Fruit fly (Drosophila melanogaster) whole organism, embryonic: ENCODE data around the gene Bmcp.
A peak's percentile ranks its signal among the peaks of the same experiment; 100 is the strongest.

ENCODE experiments used
- Abd-B ChIP-seq: fragments of 200-800 bp; sonication (Bioruptor generic); optimal IDR thresholded peaks from 2 replicates; lab custom pipeline; 2018; ENCODE audit warnings: missing biosample characterization, mild to moderate bottlenecking, missing genetic modification characterization, moderate library complexity
- Asciz ChIP-seq: fragments of 200-800 bp; sonication (Bioruptor generic); optimal IDR thresholded peaks from 2 replicates; lab custom pipeline; 2017; ENCODE audit warnings: missing biosample characterization, mild to moderate bottlenecking, missing genetic modification characterization, missing genetic modification reagents
- Bgb ChIP-seq: fragments of 200-800 bp; sonication (Bioruptor generic); IDR thresholded peaks from 2 replicates; pipeline ENCODE4 v1.3.6; 2022; ENCODE audit warnings: missing biosample characterization, missing genetic modification characterization; ENCODE audit not compliant: partially characterized antibody
- CG10321 ChIP-seq: fragments of 200-800 bp; sonication (Bioruptor generic); IDR thresholded peaks from 2 replicates; pipeline ENCODE4 v1.3.6; 2022; ENCODE audit warnings: missing biosample characterization, missing genetic modification characterization
- CG10543 ChIP-seq: fragments of 200-800 bp; sonication (Bioruptor generic); optimal IDR thresholded peaks from 3 replicates; lab custom pipeline; 2017; ENCODE audit warnings: missing biosample characterization, mild to moderate bottlenecking, missing genetic modification characterization, moderate library complexity
- CG11398 ChIP-seq: fragments of 200-800 bp; sonication (Bioruptor generic); optimal IDR thresholded peaks from 2 replicates; lab custom pipeline; 2016; ENCODE audit warnings: missing biosample characterization, missing genetic modification characterization
- CG11456 ChIP-seq: fragments of 200-800 bp; sonication (Bioruptor generic); IDR thresholded peaks from 3 replicates; pipeline ENCODE4 v1.3.6; 2022; ENCODE audit warnings: missing biosample characterization, missing genetic modification characterization
- CG11723 ChIP-seq: fragments of 200-800 bp; sonication (Bioruptor generic); optimal IDR thresholded peaks from 2 replicates; lab custom pipeline; 2017; ENCODE audit warnings: missing biosample characterization, mild to moderate bottlenecking, missing genetic modification characterization
- CG12155 ChIP-seq: fragments of 200-800 bp; sonication (Bioruptor generic); optimal IDR thresholded peaks from 3 replicates; lab custom pipeline; 2016; ENCODE audit warnings: missing biosample characterization, missing genetic modification characterization
- CG13287 ChIP-seq: fragments of 200-800 bp; sonication (Bioruptor generic); IDR thresholded peaks from 2 replicates; pipeline ENCODE4 v1.3.6; 2022; ENCODE audit warnings: missing biosample characterization, missing genetic modification characterization; ENCODE audit not compliant: partially characterized antibody
- CG14441 ChIP-seq: fragments of 200-800 bp; sonication (Bioruptor generic); IDR thresholded peaks from 2 replicates; pipeline ENCODE4 v1.3.6; 2022; ENCODE audit warnings: missing biosample characterization, missing genetic modification characterization
- CG16815 ChIP-seq: fragments of 200-800 bp; sonication (Bioruptor generic); optimal IDR thresholded peaks from 3 replicates; lab custom pipeline; 2017; ENCODE audit warnings: missing biosample characterization, mild to moderate bottlenecking, missing genetic modification characterization
- CG18764 ChIP-seq: fragments of 200-800 bp; sonication (Bioruptor generic); optimal IDR thresholded peaks from 3 replicates; lab custom pipeline; 2016; ENCODE audit warnings: missing biosample characterization, missing genetic modification characterization
- CG2116 ChIP-seq: fragments of 200-800 bp; sonication (Bioruptor generic); optimal IDR thresholded peaks from 3 replicates; lab custom pipeline; 2018; ENCODE audit warnings: missing biosample characterization, mild to moderate bottlenecking, missing genetic modification characterization
- CG30431 ChIP-seq: fragments of 200-800 bp; sonication (Bioruptor generic); optimal IDR thresholded peaks from 2 replicates; lab custom pipeline; 2017; ENCODE audit warnings: missing biosample characterization, missing genetic modification characterization
- CG32532 ChIP-seq: fragments of 200-800 bp; sonication (Bioruptor generic); IDR thresholded peaks from 2 replicates; pipeline ENCODE4 v1.3.6; 2022; ENCODE audit warnings: missing biosample characterization, missing genetic modification characterization
- CG32772 ChIP-seq: fragments of 200-800 bp; sonication (Bioruptor generic); IDR thresholded peaks from 2 replicates; pipeline ENCODE4 v1.3.6; 2022; ENCODE audit warnings: missing biosample characterization, missing genetic modification characterization
- CG34224 ChIP-seq: fragments of 200-800 bp; sonication (Bioruptor generic); IDR thresholded peaks from 3 replicates; pipeline ENCODE4 v1.3.6; 2022; ENCODE audit warnings: missing biosample characterization, missing genetic modification characterization; ENCODE audit not compliant: partially characterized antibody
- CG3726 ChIP-seq: fragments of 200-800 bp; sonication (Bioruptor generic); IDR thresholded peaks from 3 replicates; pipeline ENCODE4, ENCODE4 v1.3.6; 2022; ENCODE audit warnings: missing biosample characterization, missing genetic modification characterization
- CG3838 ChIP-seq: fragments of 200-800 bp; sonication (Bioruptor generic); optimal IDR thresholded peaks from 3 replicates; lab custom pipeline; 2016; ENCODE audit warnings: missing biosample characterization, missing genetic modification characterization
- CG5245 ChIP-seq: fragments of 200-800 bp; sonication (Bioruptor generic); optimal IDR thresholded peaks from 3 replicates; lab custom pipeline; 2016; ENCODE audit warnings: missing biosample characterization, missing genetic modification characterization
- CG6689 ChIP-seq: fragments of 200-800 bp; sonication (Bioruptor generic); IDR thresholded peaks from 2 replicates; pipeline ENCODE4 v1.3.6; 2022; ENCODE audit warnings: missing biosample characterization, missing genetic modification characterization
- CG8765 ChIP-seq: fragments of 200-800 bp; sonication (Bioruptor generic); IDR thresholded peaks from 2 replicates; pipeline ENCODE4 v1.3.6; 2022; ENCODE audit warnings: missing biosample characterization, missing genetic modification characterization
- CG9215 ChIP-seq: fragments of 200-800 bp; sonication (Bioruptor generic); IDR thresholded peaks from 2 replicates; pipeline ENCODE4 v1.3.6; 2022; ENCODE audit warnings: missing biosample characterization, missing genetic modification characterization
- CHES-1-like ChIP-seq: fragments of 200-800 bp; sonication (Bioruptor generic); optimal IDR thresholded peaks from 2 replicates; lab custom pipeline; 2016; ENCODE audit warnings: missing biosample characterization, missing genetic modification characterization
- CkIIα-i1 ChIP-seq: fragments of 200-800 bp; sonication (Bioruptor generic); IDR thresholded peaks from 2 replicates; pipeline ENCODE4 v1.3.6; 2022; ENCODE audit warnings: missing biosample characterization, missing genetic modification characterization
- D19A ChIP-seq: fragments of 200-800 bp; optimal IDR thresholded peaks from 3 replicates; lab custom pipeline; 2019; ENCODE audit warnings: missing biosample characterization, mild to moderate bottlenecking, missing genetic modification characterization, moderate library complexity
- Dbx ChIP-seq: fragments of 200-800 bp; sonication (Bioruptor generic); IDR thresholded peaks from 3 replicates; pipeline ENCODE4 v1.3.6; 2022; ENCODE audit warnings: missing biosample characterization, missing genetic modification characterization
- Deaf1 ChIP-seq: fragments of 200-800 bp; optimal IDR thresholded peaks from 3 replicates; lab custom pipeline; 2019; ENCODE audit warnings: missing biosample characterization, mild to moderate bottlenecking, missing genetic modification characterization, moderate library complexity
- Dek ChIP-seq: fragments of 200-800 bp; sonication (Bioruptor generic); optimal IDR thresholded peaks from 3 replicates; lab custom pipeline; 2019; ENCODE audit warnings: missing biosample characterization, mild to moderate bottlenecking, missing genetic modification characterization, moderate library complexity
- Dll ChIP-seq: fragments of 200-800 bp; sonication (Bioruptor generic); IDR thresholded peaks from 4 replicates; pipeline ENCODE4 v1.3.6; 2022; ENCODE audit warnings: missing biosample characterization, missing genetic modification characterization; ENCODE audit not compliant: partially characterized antibody
- Dref ChIP-seq: fragments of 200-800 bp; sonication (Bioruptor generic); IDR thresholded peaks from 2 replicates; pipeline ENCODE4 v1.3.6; 2022; ENCODE audit warnings: missing biosample characterization, missing genetic modification characterization
- E2f1 ChIP-seq: fragments of 200-800 bp; sonication (Bioruptor generic); IDR thresholded peaks from 2 replicates; pipeline ENCODE4 v1.3.6; 2022; ENCODE audit warnings: missing biosample characterization, missing genetic modification characterization
- HmgD ChIP-seq: fragments of 200-800 bp; sonication (Bioruptor generic); optimal IDR thresholded peaks from 3 replicates; lab custom pipeline; 2016; ENCODE audit warnings: missing biosample characterization, missing genetic modification characterization
- Jarid2 ChIP-seq: fragments of 200-800 bp; sonication (Bioruptor generic); optimal IDR thresholded peaks from 3 replicates; lab custom pipeline; 2017; ENCODE audit warnings: mild to moderate bottlenecking, missing biosample characterization, missing genetic modification reagents, missing genetic modification characterization
- Meics ChIP-seq: fragments of 200-800 bp; sonication (Bioruptor generic); optimal IDR thresholded peaks from 2 replicates; lab custom pipeline; 2017; ENCODE audit warnings: missing biosample characterization, mild to moderate bottlenecking, missing genetic modification characterization
- Neu2 ChIP-seq: fragments of 200-800 bp; sonication (Bioruptor generic); optimal IDR thresholded peaks from 3 replicates; lab custom pipeline; 2016; ENCODE audit warnings: missing biosample characterization, missing genetic modification characterization, borderline replicate concordance
- Oaz ChIP-seq: fragments of 200-800 bp; sonication (Bioruptor generic); IDR thresholded peaks from 2 replicates; pipeline ENCODE4 v1.3.6; 2022; ENCODE audit warnings: missing biosample characterization, missing genetic modification characterization
- Opbp ChIP-seq: fragments of 200-800 bp; sonication (Bioruptor generic); IDR thresholded peaks from 3 replicates; pipeline ENCODE4 v1.3.6; 2022; ENCODE audit warnings: missing biosample characterization, missing genetic modification characterization; ENCODE audit not compliant: partially characterized antibody
- Sin3A ChIP-seq: fragments of >200 bp; optimal IDR thresholded peaks from 2 replicates; lab custom pipeline; 2018
- al ChIP-seq: fragments of 200-800 bp; sonication (Bioruptor generic); IDR thresholded peaks from 2 replicates; pipeline ENCODE4 v1.3.6; 2022; ENCODE audit warnings: missing biosample characterization, missing genetic modification characterization
- cad ChIP-seq: fragments of >200 bp; optimal IDR thresholded peaks from 2 replicates; lab custom pipeline; 2017; ENCODE audit warnings: missing biosample characterization, missing genetic modification characterization
- kay ChIP-seq: fragments of 200-800 bp; sonication (Bioruptor generic); optimal IDR thresholded peaks from 2 replicates; lab custom pipeline; 2016; ENCODE audit warnings: missing biosample characterization, missing genetic modification characterization
- lilli ChIP-seq: fragments of 200-800 bp; sonication (Bioruptor generic); optimal IDR thresholded peaks from 3 replicates; lab custom pipeline; 2016; ENCODE audit warnings: missing biosample characterization, missing genetic modification characterization
- mld ChIP-seq: fragments of 200-800 bp; sonication (Bioruptor generic); IDR thresholded peaks from 3 replicates; pipeline ENCODE4 v1.3.6; 2022; ENCODE audit warnings: missing biosample characterization, missing genetic modification characterization; ENCODE audit not compliant: partially characterized antibody
- nerfin-2 ChIP-seq: fragments of 200-800 bp; sonication (Bioruptor generic); IDR thresholded peaks from 2 replicates; pipeline ENCODE4 v1.3.6; 2022; ENCODE audit warnings: missing biosample characterization, missing genetic modification characterization; ENCODE audit not compliant: partially characterized antibody
- onecut ChIP-seq: fragments of 200-800 bp; sonication (Bioruptor generic); IDR thresholded peaks from 2 replicates; pipeline ENCODE4 v1.3.6; 2022; ENCODE audit warnings: missing biosample characterization, missing genetic modification characterization
- pum ChIP-seq: fragments of 200-800 bp; sonication (Bioruptor generic); optimal IDR thresholded peaks from 2 replicates; lab custom pipeline; 2016; ENCODE audit warnings: missing biosample characterization, missing genetic modification characterization
- repo ChIP-seq: fragments of 200-800 bp; sonication (Bioruptor generic); optimal IDR thresholded peaks from 2 replicates; lab custom pipeline; 2016; ENCODE audit warnings: missing biosample characterization, missing genetic modification characterization
- sens ChIP-seq: fragments of 200-800 bp; sonication (Bioruptor generic); peaks from one replicate; lab custom pipeline; 2016; ENCODE audit warnings: missing biosample characterization, missing genetic modification characterization
- shn ChIP-seq: fragments of 200-800 bp; sonication (Bioruptor generic); optimal IDR thresholded peaks from 3 replicates; lab custom pipeline; 2016; ENCODE audit warnings: missing biosample characterization, missing genetic modification characterization
- twi ChIP-seq: fragments of 200-800 bp; optimal IDR thresholded peaks from 2 replicates; lab custom pipeline; 2019; ENCODE audit warnings: missing biosample characterization, mild to moderate bottlenecking, missing genetic modification characterization, moderate library complexity

The Bmcp gene

DNA sequence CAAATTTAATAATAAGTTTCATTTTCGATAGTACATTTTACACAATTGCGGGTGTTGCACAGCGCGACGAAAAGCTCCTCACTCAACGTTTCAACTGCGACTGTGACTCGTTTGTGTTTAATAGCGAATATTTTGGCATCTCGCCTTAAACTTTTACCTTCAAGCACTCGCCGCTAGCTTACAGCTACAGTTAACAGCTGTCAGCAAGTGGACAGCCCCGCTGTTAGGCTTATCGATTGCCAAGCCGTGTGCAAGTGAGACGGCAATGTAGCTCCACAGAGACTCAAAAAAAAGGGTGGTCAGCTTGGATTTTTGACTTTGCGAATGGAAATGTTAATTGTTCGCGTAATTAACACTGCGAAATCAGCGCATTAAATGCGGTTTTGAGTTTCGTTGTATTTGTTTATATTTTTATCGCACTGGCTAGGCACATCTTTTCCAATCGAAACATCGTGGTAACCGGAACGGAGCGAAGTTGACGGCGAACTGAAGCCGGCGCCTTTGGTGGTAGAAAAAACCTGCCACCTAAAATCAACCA is 45.0 kb downstream of the Bmcp start, which contains the start of gene loaf (continued):
- TF ChIP-seq Asciz (GFP tag; lab: Kevin White, UChicago) = no peak
- TF ChIP-seq CG10543 (GFP tag; lab: Kevin White, UChicago) = no peak
- TF ChIP-seq CG12155 = peak; percentile 97
- TF ChIP-seq D19A (tag; lab: Kevin White, UChicago) = no peak
- peak; percentile 14 for TF ChIP-seq Jarid2
- TF ChIP-seq CG8765 = no peak
- TF ChIP-seq onecut (GFP tag; lab: Robert Waterston, UW) = peak; percentile 95
- TF ChIP-seq Meics (GFP tag; lab: Kevin White, UChicago) = no peak
- no peak for TF ChIP-seq pum (GFP tag; lab: Kevin White, UChicago)
- no peak for TF ChIP-seq kay
- no peak for TF ChIP-seq CG5245 (GFP tag; lab: Kevin White, UChicago)
- no peak for TF ChIP-seq CkIIα-i1 (GFP tag; lab: Robert Waterston, UW)
- TF ChIP-seq CG11456 (GFP tag; lab: Robert Waterston, UW) = no peak
- no peak for TF ChIP-seq Dek (tag; lab: Kevin White, UChicago)
- no peak for TF ChIP-seq al (GFP tag; lab: Robert Waterston, UW)
- TF ChIP-seq Dref (GFP tag; lab: Robert Waterston, UW) = peak; percentile 44; the same call in 1 of the 2 replicates
- no peak; the same call in 2 of the 3 replicates for TF ChIP-seq CG34224 (GFP tag; lab: Robert Waterston, UW)
- no peak for TF ChIP-seq CG3838 (GFP tag; lab: Kevin White, UChicago)
- TF ChIP-seq CG9215 (GFP tag; lab: Robert Waterston, UW) = no peak
- TF ChIP-seq E2f1 (GFP tag; lab: Robert Waterston, UW) = no peak
- no peak for TF ChIP-seq CG16815 (GFP tag; lab: Kevin White, UChicago)
- TF ChIP-seq lilli (GFP tag; lab: Kevin White, UChicago) = no peak
- TF ChIP-seq Oaz (GFP tag; lab: Robert Waterston, UW) = no peak
- TF ChIP-seq shn (GFP tag; lab: Kevin White, UChicago) = no peak
- no peak for TF ChIP-seq Deaf1 (tag; lab: Kevin White, UChicago)
- no peak for TF ChIP-seq CG32772 (GFP tag; lab: Robert Waterston, UW)
- no peak for TF ChIP-seq Dbx (GFP tag; lab: Robert Waterston, UW)
- TF ChIP-seq twi (tag; lab: Kevin White, UChicago) = no peak
- peak; percentile 31; the same call in 1 of the 2 replicates for TF ChIP-seq Bgb (GFP tag; lab: Robert Waterston, UW)
- TF ChIP-seq cad = no peak
- no peak for TF ChIP-seq CG14441 (GFP tag; lab: Robert Waterston, UW)
- no peak for TF ChIP-seq CG11398 (GFP tag; lab: Kevin White, UChicago)
- no peak for TF ChIP-seq CG11723 (GFP tag; lab: Kevin White, UChicago)
- TF ChIP-seq nerfin-2 (GFP tag; lab: Robert Waterston, UW) = no peak
- TF ChIP-seq Dll (GFP tag; lab: Robert Waterston, UW) = no peak
- no peak for TF ChIP-seq repo
- TF ChIP-seq CG6689 = 0 out of 2 replicates have a peak, but pooled peaks have one; percentile 8
- TF ChIP-seq CG32532 (GFP tag; lab: Robert Waterston, UW) = no peak
- TF ChIP-seq CG18764 = no peak
- peak; percentile 62 for TF ChIP-seq sens
- no peak for TF ChIP-seq Sin3A (lab: Kevin White, UChicago)
- no peak for TF ChIP-seq CG3726 (GFP tag; lab: Robert Waterston, UW)
- no peak for TF ChIP-seq Abd-B (GFP tag; lab: Kevin White, UChicago)
- TF ChIP-seq Opbp (GFP tag; lab: Robert Waterston, UW) = 0 out of 3 replicates have a peak, but pooled peaks have one; percentile 28
- TF ChIP-seq HmgD = no peak
- peak; percentile 49; the same call in 1 of the 2 replicates for TF ChIP-seq CG13287 (GFP tag; lab: Robert Waterston, UW)
- TF ChIP-seq CG10321 (GFP tag; lab: Robert Waterston, UW) = peak; percentile 83
- TF ChIP-seq CHES-1-like (GFP tag; lab: Kevin White, UChicago) = no peak
- TF ChIP-seq Neu2 (GFP tag; lab: Kevin White, UChicago) = no peak
- no peak for TF ChIP-seq mld (GFP tag; lab: Robert Waterston, UW)
- no peak for TF ChIP-seq CG30431 (GFP tag; lab: Kevin White, UChicago)
- no peak for TF ChIP-seq CG2116
